Worm (Caenorhabditis elegans) whole organism, late embryonic: ENCODE data around the gene C06C6.9.

Source experiments
- elt-2 ChIP-seq: sonication (generic microtip); optimal IDR thresholded peaks from 2 replicates; lab custom pipeline; 2016; ENCODE audit warnings: missing genetic modification reagents, missing genetic modification characterization, missing compliant biosample characterization
- fkh-6 ChIP-seq: sonication (generic microtip); optimal IDR thresholded peaks from 2 replicates; lab custom pipeline; 2016; ENCODE audit warnings: missing genetic modification characterization, missing compliant biosample characterization
- lin-11 ChIP-seq: fragments of 200-800 bp; sonication (Bioruptor generic); optimal IDR thresholded peaks from 2 replicates; lab custom pipeline; 2018; ENCODE audit warnings: mild to moderate bottlenecking, missing genetic modification characterization, missing compliant biosample characterization
- madf-2 ChIP-seq: sonication (generic microtip); optimal IDR thresholded peaks from 2 replicates; lab custom pipeline; 2017; ENCODE audit warnings: missing genetic modification characterization, missing compliant biosample characterization
- tbx-2 ChIP-seq: sonication (generic microtip); optimal IDR thresholded peaks from 2 replicates; lab custom pipeline; 2016; ENCODE audit warnings: missing genetic modification characterization, missing compliant biosample characterization
- zip-5 ChIP-seq: sonication (generic microtip); optimal IDR thresholded peaks from 2 replicates; lab custom pipeline; 2016; ENCODE audit warnings: missing genetic modification characterization, missing compliant biosample characterization

DNA sequence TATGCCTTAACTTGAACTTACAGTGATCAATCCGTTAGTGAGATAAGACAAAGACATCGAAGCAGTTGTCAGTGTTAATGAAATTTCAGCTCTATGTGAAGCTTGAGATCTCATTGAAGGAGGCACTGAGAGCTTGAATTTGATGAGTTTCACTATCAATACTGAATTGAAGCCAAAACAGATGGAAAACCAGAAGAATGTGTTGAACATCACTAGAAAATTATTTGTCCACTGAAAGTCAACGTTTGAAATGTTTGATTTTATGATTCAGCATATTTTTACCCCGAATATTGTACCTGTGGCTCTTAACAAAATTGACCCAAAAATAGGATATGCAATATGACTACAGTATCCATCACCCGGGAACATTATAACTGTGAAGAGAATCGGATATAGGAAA is 25.7 kb downstream of the C06C6.9 start:
- TF ChIP-seq madf-2 (tag; lab: Kevin White, UChicago), result no peak
- TF ChIP-seq elt-2 (tag; lab: Kevin White, UChicago), result no peak
- TF ChIP-seq tbx-2 (tag; lab: Kevin White, UChicago), result no peak
- TF ChIP-seq lin-11 (tag; lab: Kevin White, UChicago), result no peak
- no peak for TF ChIP-seq fkh-6 (tag; lab: Kevin White, UChicago)
- no peak for TF ChIP-seq zip-5 (tag; lab: Kevin White, UChicago)
